Worm (Caenorhabditis elegans) whole organism, late embryonic: ENCODE measurements around the gene dsb-1.
A peak's percentile ranks its signal among the peaks of the same experiment; 100 is the strongest.

Experiments
- C08G9.2 ChIP-seq: sonication (generic microtip); optimal IDR thresholded peaks from 2 replicates; lab custom pipeline; 2016; ENCODE audit warnings: mild to moderate bottlenecking, missing genetic modification characterization, moderate library complexity, missing compliant biosample characterization
- C38D4.7 ChIP-seq: fragments of 200-800 bp; sonication (Bioruptor generic); optimal IDR thresholded peaks from 2 replicates; lab custom pipeline; 2018; ENCODE audit warnings: mild to moderate bottlenecking, missing genetic modification characterization, moderate library complexity, missing compliant biosample characterization
- F13H6.1 ChIP-seq: sonication (generic microtip); optimal IDR thresholded peaks from 2 replicates; lab custom pipeline; 2016; ENCODE audit warnings: missing genetic modification characterization, missing compliant biosample characterization
- Y22D7AL.16 ChIP-seq: sonication (generic microtip); optimal IDR thresholded peaks from 2 replicates; lab custom pipeline; 2016; ENCODE audit warnings: missing genetic modification characterization, missing compliant biosample characterization
- ahr-1 ChIP-seq: sonication (generic microtip); optimal IDR thresholded peaks from 2 replicates; lab custom pipeline; 2016; ENCODE audit warnings: missing genetic modification characterization, missing compliant biosample characterization
- ceh-14 ChIP-seq: sonication (generic microtip); optimal IDR thresholded peaks from 2 replicates; lab custom pipeline; 2016; ENCODE audit warnings: missing genotype, missing genetic modification characterization, missing compliant biosample characterization
- ceh-18 ChIP-seq: sonication (generic microtip); optimal IDR thresholded peaks from 2 replicates; lab custom pipeline; 2016; ENCODE audit warnings: missing genetic modification characterization, missing compliant biosample characterization
- ceh-19 ChIP-seq: fragments of 200-800 bp; sonication (Bioruptor generic); optimal IDR thresholded peaks from 2 replicates; lab custom pipeline; 2018; ENCODE audit warnings: mild to moderate bottlenecking, missing genetic modification characterization, missing compliant biosample characterization
- ceh-2 ChIP-seq: sonication (generic microtip); optimal IDR thresholded peaks from 2 replicates; lab custom pipeline; 2016; ENCODE audit warnings: missing genotype, missing genetic modification characterization, missing compliant biosample characterization
- ceh-34 ChIP-seq: sonication (generic microtip); optimal IDR thresholded peaks from 2 replicates; lab custom pipeline; 2016; ENCODE audit warnings: mild to moderate bottlenecking, missing genetic modification characterization, missing compliant biosample characterization
- ceh-6 ChIP-seq: fragments of 200-800 bp; sonication (Bioruptor generic); optimal IDR thresholded peaks from 2 replicates; lab custom pipeline; 2018; ENCODE audit warnings: mild to moderate bottlenecking, missing genetic modification characterization, missing compliant biosample characterization
- ceh-9 ChIP-seq: sonication (generic microtip); optimal IDR thresholded peaks from 2 replicates; lab custom pipeline; 2016; ENCODE audit warnings: mild to moderate bottlenecking, missing genetic modification characterization, inconsistent platforms, missing compliant biosample characterization
- dmd-4 ChIP-seq: sonication (generic microtip); optimal IDR thresholded peaks from 2 replicates; lab custom pipeline; 2016; ENCODE audit warnings: borderline replicate concordance, missing genetic modification characterization, missing compliant biosample characterization
- elt-2 ChIP-seq: sonication (generic microtip); optimal IDR thresholded peaks from 2 replicates; lab custom pipeline; 2016; ENCODE audit warnings: missing genetic modification reagents, missing genetic modification characterization, missing compliant biosample characterization
- elt-4 ChIP-seq: sonication (generic microtip); optimal IDR thresholded peaks from 2 replicates; lab custom pipeline; 2016; ENCODE audit warnings: missing genetic modification characterization, missing compliant biosample characterization
- fkh-10 ChIP-seq: fragments of 150-350 bp; optimal IDR thresholded peaks from 2 replicates; lab custom pipeline; 2014; ENCODE audit warnings: missing biosample characterization, missing genetic modification reagents, missing genetic modification characterization
- fkh-6 ChIP-seq: sonication (generic microtip); optimal IDR thresholded peaks from 2 replicates; lab custom pipeline; 2016; ENCODE audit warnings: missing genetic modification characterization, missing compliant biosample characterization
- hlh-13 ChIP-seq: fragments of 200-800 bp; sonication (Bioruptor generic); optimal IDR thresholded peaks from 2 replicates; lab custom pipeline; 2018; ENCODE audit warnings: mild to moderate bottlenecking, missing genetic modification characterization, missing compliant biosample characterization
- hlh-15 ChIP-seq: sonication (generic microtip); optimal IDR thresholded peaks from 2 replicates; lab custom pipeline; 2016; ENCODE audit warnings: missing genetic modification characterization, missing compliant biosample characterization
- lin-11 ChIP-seq: fragments of 200-800 bp; sonication (Bioruptor generic); optimal IDR thresholded peaks from 2 replicates; lab custom pipeline; 2018; ENCODE audit warnings: mild to moderate bottlenecking, missing genetic modification characterization, missing compliant biosample characterization
- madf-2 ChIP-seq: sonication (generic microtip); optimal IDR thresholded peaks from 2 replicates; lab custom pipeline; 2017; ENCODE audit warnings: missing genetic modification characterization, missing compliant biosample characterization
- nhr-11 ChIP-seq: fragments of 150-350 bp; optimal IDR thresholded peaks from 2 replicates; lab custom pipeline; 2014; ENCODE audit warnings: missing biosample characterization, missing genetic modification characterization
- npax-4 ChIP-seq: sonication (generic microtip); optimal IDR thresholded peaks from 2 replicates; lab custom pipeline; 2016; ENCODE audit warnings: missing genetic modification characterization, missing compliant biosample characterization
- odd-2 ChIP-seq: sonication (generic microtip); optimal IDR thresholded peaks from 2 replicates; lab custom pipeline; 2017; ENCODE audit warnings: antibody characterized with exemption, mild to moderate bottlenecking, missing genetic modification characterization, missing compliant biosample characterization
- pag-3 ChIP-seq: sonication (generic microtip); optimal IDR thresholded peaks from 2 replicates; lab custom pipeline; 2016; ENCODE audit warnings: missing compliant biosample characterization, missing genetic modification characterization, borderline replicate concordance
- pha-2 ChIP-seq: sonication (generic microtip); optimal IDR thresholded peaks from 2 replicates; lab custom pipeline; 2017; ENCODE audit warnings: mild to moderate bottlenecking, missing genetic modification characterization, missing compliant biosample characterization
- pros-1 ChIP-seq: fragments of 150-350 bp; optimal IDR thresholded peaks from 2 replicates; lab custom pipeline; 2014; ENCODE audit warnings: missing biosample characterization, missing genetic modification reagents, missing genetic modification characterization
- ref-2 ChIP-seq: sonication (generic microtip); optimal IDR thresholded peaks from 2 replicates; lab custom pipeline; 2016; ENCODE audit warnings: missing genetic modification characterization, missing compliant biosample characterization
- rnt-1 ChIP-seq: sonication (generic microtip); optimal IDR thresholded peaks from 2 replicates; lab custom pipeline; 2016; ENCODE audit warnings: missing genetic modification characterization, missing compliant biosample characterization
- sox-2 ChIP-seq: fragments of 200-800 bp; sonication (Bioruptor generic); IDR thresholded peaks from 2 replicates; pipeline ENCODE4 v1.3.6; 2022; ENCODE audit warnings: missing genetic modification reagents, missing genetic modification characterization, missing compliant biosample characterization
- syd-9 ChIP-seq: sonication (generic microtip); optimal IDR thresholded peaks from 2 replicates; lab custom pipeline; 2016; ENCODE audit warnings: mild to moderate bottlenecking, missing genetic modification characterization, moderate library complexity, missing compliant biosample characterization
- tbx-2 ChIP-seq: sonication (generic microtip); optimal IDR thresholded peaks from 2 replicates; lab custom pipeline; 2016; ENCODE audit warnings: missing genetic modification characterization, missing compliant biosample characterization
- unc-42 ChIP-seq: sonication (generic microtip); optimal IDR thresholded peaks from 2 replicates; lab custom pipeline; 2016; ENCODE audit warnings: missing genotype, missing genetic modification characterization, missing compliant biosample characterization
- unc-55 ChIP-seq: sonication (generic microtip); optimal IDR thresholded peaks from 2 replicates; lab custom pipeline; 2017; ENCODE audit warnings: missing biosample characterization, missing genetic modification reagents, missing genetic modification characterization
- unc-86 ChIP-seq: sonication (generic microtip); optimal IDR thresholded peaks from 2 replicates; lab custom pipeline; 2016; ENCODE audit warnings: missing genetic modification characterization, missing compliant biosample characterization
- zip-5 ChIP-seq: sonication (generic microtip); optimal IDR thresholded peaks from 2 replicates; lab custom pipeline; 2016; ENCODE audit warnings: missing genetic modification characterization, missing compliant biosample characterization
- ztf-16 ChIP-seq: sonication (generic microtip); optimal IDR thresholded peaks from 2 replicates; lab custom pipeline; 2017; ENCODE audit warnings: missing genetic modification characterization, missing compliant biosample characterization

The dsb-1 gene

ce11 chrIV:12417536-12418195 is 8.9 kb downstream of the dsb-1 start, which contains the start of gene F08G5.3 (continued):
- TF ChIP-seq ceh-6 (GFP tag; lab: Kevin White, UChicago) (peak; percentile 33), unc-55 (GFP tag; lab: Kevin White, UChicago) (no peak), ceh-18 (tag; lab: Kevin White, UChicago) (peak; percentile 31), rnt-1 (tag; lab: Kevin White, UChicago) (no peak), ceh-14 (peak; percentile 13), ceh-9 (tag; lab: Kevin White, UChicago) (no peak), dmd-4 (no peak), C08G9.2 (no peak), tbx-2 (tag; lab: Kevin White, UChicago) (no peak), nhr-11 (tag; lab: Kevin White, UChicago) (no peak), pros-1 (no peak), Y22D7AL.16 (no peak)

ce11 chrIV:12419291-12419690 is 10.6 kb downstream of the dsb-1 start:
- no peak for TF ChIP-seq hlh-15 (tag; lab: Kevin White, UChicago)
- peak; percentile 86 for TF ChIP-seq unc-42 (tag; lab: Kevin White, UChicago)
- TF ChIP-seq, all 69 proteins: peak for 1

ce11 chrIV:12420455-12420854 is 11.7 kb downstream of the dsb-1 start, which contains the start of gene ugt-65:
TSS of gene ugt-65 (plus strand) at chrIV:12420683.
- TF ChIP-seq elt-2 (peak; percentile 86), rnt-1 (tag; lab: Kevin White, UChicago) (no peak)

ce11 chrIV:12425595-12425994 is 16.9 kb downstream of the dsb-1 start:
- no peak for TF ChIP-seq elt-2
- no peak for TF ChIP-seq dmd-4
- TF ChIP-seq unc-86: no peak
- no peak for TF ChIP-seq fkh-6 (tag; lab: Kevin White, UChicago)
- TF ChIP-seq ceh-2 (tag; lab: Kevin White, UChicago): no peak
- TF ChIP-seq ceh-19 (GFP tag; lab: Kevin White, UChicago): no peak
- no peak for TF ChIP-seq fkh-10 (GFP tag; lab: Kevin White, UChicago)
- TF ChIP-seq ref-2: no peak
- no peak for TF ChIP-seq rnt-1 (tag; lab: Kevin White, UChicago)
- TF ChIP-seq C38D4.7 (GFP tag; lab: Kevin White, UChicago): no peak
- TF ChIP-seq pag-3: no peak
- TF ChIP-seq madf-2: no peak
- TF ChIP-seq odd-2 (tag; lab: Kevin White, UChicago): no peak
- TF ChIP-seq npax-4 (tag; lab: Kevin White, UChicago): no peak
- no peak for TF ChIP-seq elt-4 (tag; lab: Kevin White, UChicago)
- TF ChIP-seq hlh-15 (tag; lab: Kevin White, UChicago): no peak

- no peak for TF ChIP-seq npax-4 (tag; lab: Kevin White, UChicago)
- peak; percentile 0 for TF ChIP-seq unc-42 (tag; lab: Kevin White, UChicago)
- peak; percentile 78 for TF ChIP-seq ztf-16 (tag; lab: Kevin White, UChicago)
- no peak for TF ChIP-seq sox-2 (GFP tag; lab: Robert Waterston, UW)
- TF ChIP-seq hlh-13 (GFP tag; lab: Kevin White, UChicago): no peak
- TF ChIP-seq ahr-1: no peak
- TF ChIP-seq elt-2: no peak
- no peak for TF ChIP-seq lin-11 (tag; lab: Kevin White, UChicago)
- TF ChIP-seq zip-5 (tag; lab: Kevin White, UChicago): no peak
- TF ChIP-seq ceh-34 (tag; lab: Kevin White, UChicago): no peak
- peak; percentile 30 for TF ChIP-seq ceh-18 (tag; lab: Kevin White, UChicago)
- TF ChIP-seq syd-9 (tag; lab: Kevin White, UChicago): no peak
- TF ChIP-seq F13H6.1 (tag; lab: Kevin White, UChicago): peak; percentile 25
- no peak for TF ChIP-seq pha-2
Observed at ce11 chrIV:12427687-12428284, 19.1 kb downstream of the dsb-1 start.
